Worm (Caenorhabditis elegans) whole organism, L1 larva: ENCODE results near the gene aagr-4.
A peak's percentile ranks its signal among the peaks of the same experiment; 100 is the strongest.

Experiments
- C04F5.9 ChIP-seq: sonication (generic microtip); optimal IDR thresholded peaks from 2 replicates; lab custom pipeline; 2016; ENCODE audit warnings: missing genetic modification characterization, missing compliant biosample characterization
- C16A3.4 ChIP-seq: fragments of 150-350 bp; optimal IDR thresholded peaks from 2 replicates; lab custom pipeline; 2014; ENCODE audit warnings: missing biosample characterization, missing genetic modification characterization
- F16B12.6 ChIP-seq: fragments of 150-350 bp; optimal IDR thresholded peaks from 2 replicates; lab custom pipeline; 2014; ENCODE audit warnings: missing biosample characterization, missing genetic modification characterization
- blmp-1 ChIP-seq: fragments of 150-350 bp; optimal IDR thresholded peaks from 2 replicates; lab custom pipeline; 2014; ENCODE audit warnings: missing biosample characterization, missing genetic modification characterization
- ceh-8 ChIP-seq: fragments of 200-800 bp; sonication (Bioruptor generic); optimal IDR thresholded peaks from 2 replicates; lab custom pipeline; 2018; ENCODE audit warnings: mild to moderate bottlenecking, missing genetic modification characterization, moderate library complexity, missing compliant biosample characterization
- dpl-1 ChIP-seq, 3 experiments: fragments of 150-350 bp in 2 of 3; sonication (generic microtip) in 1 of 3; optimal IDR thresholded peaks; 2 replicates each; lab custom pipeline; 2014 to 2017; ENCODE audit warnings: missing biosample characterization in 3 of 3, missing genetic modification characterization in 3 of 3, missing genetic modification reagents in 3 of 3
- efl-1 ChIP-seq, 4 experiments: fragments of 150-350 bp; optimal IDR thresholded peaks in 3 of 4; peaks in 1 of 4; 1 replicate in 1 of 4; 2 replicates in 3 of 4; lab custom pipeline; 2014; ENCODE audit warnings: missing biosample characterization in 2 of 4, missing genetic modification characterization in 2 of 4, missing genetic modification reagents in 2 of 4
- elt-2 ChIP-seq: sonication (generic microtip); optimal IDR thresholded peaks from 2 replicates; lab custom pipeline; 2016; ENCODE audit warnings: missing genetic modification characterization, mild to moderate bottlenecking, inconsistent platforms, missing compliant biosample characterization, missing genetic modification reagents
- ets-5 ChIP-seq: fragments of 200-800 bp; sonication (Bioruptor generic); IDR thresholded peaks from 2 replicates; pipeline ENCODE4 v1.3.6; 2022; ENCODE audit warnings: missing genetic modification characterization, missing compliant biosample characterization
- fkh-4 ChIP-seq: sonication (generic microtip); optimal IDR thresholded peaks from 2 replicates; lab custom pipeline; 2016; ENCODE audit warnings: missing compliant biosample characterization, missing genetic modification characterization, borderline replicate concordance
- grh-1 ChIP-seq: fragments of 200-800 bp; sonication (Bioruptor generic); IDR thresholded peaks from 2 replicates; pipeline ENCODE4 v1.3.6; 2022; ENCODE audit warnings: missing genetic modification reagents, missing genetic modification characterization, missing compliant biosample characterization
- hpl-2 ChIP-seq: fragments of 150-350 bp; optimal IDR thresholded peaks from 2 replicates; lab custom pipeline; 2014; ENCODE audit warnings: missing biosample characterization, missing genetic modification reagents, missing genetic modification characterization
- irx-1 ChIP-seq: sonication (generic microtip); optimal IDR thresholded peaks from 2 replicates; lab custom pipeline; 2016; ENCODE audit warnings: missing genetic modification characterization, missing compliant biosample characterization
- jun-1 ChIP-seq: fragments of 150-350 bp; optimal IDR thresholded peaks from 2 replicates; lab custom pipeline; 2014; ENCODE audit warnings: missing biosample characterization, missing genetic modification reagents, missing genetic modification characterization
- lin-14 ChIP-seq: fragments of 200-800 bp; sonication (Bioruptor generic); optimal IDR thresholded peaks from 2 replicates; lab custom pipeline; 2018; ENCODE audit warnings: mild to moderate bottlenecking, missing genetic modification characterization, moderate library complexity, missing compliant biosample characterization
- lin-15B ChIP-seq: fragments of 150-350 bp; sonication (generic microtip); optimal IDR thresholded peaks from 3 replicates; lab custom pipeline; 2014; ENCODE audit warnings: missing biosample characterization, missing genetic modification characterization
- lin-35 ChIP-seq, 2 experiments: fragments of 150-350 bp; optimal IDR thresholded peaks; 2 replicates each; lab custom pipeline; 2014; ENCODE audit warnings: missing biosample characterization in 2 of 2, missing genetic modification characterization in 2 of 2, missing genetic modification reagents in 2 of 2
- lir-3 ChIP-seq: sonication (generic microtip); optimal IDR thresholded peaks from 2 replicates; lab custom pipeline; 2016; ENCODE audit warnings: mild to moderate bottlenecking, missing genetic modification characterization, moderate library complexity, missing compliant biosample characterization; ENCODE audit not compliant: poor library complexity
- lsy-2 ChIP-seq, 2 experiments: fragments of 150-350 bp; optimal IDR thresholded peaks; 2 replicates each; lab custom pipeline; 2014; ENCODE audit warnings: missing biosample characterization in 2 of 2, missing genetic modification characterization in 2 of 2
- mep-1 ChIP-seq: fragments of 150-350 bp; optimal IDR thresholded peaks from 2 replicates; lab custom pipeline; 2014; ENCODE audit warnings: missing biosample characterization, missing genetic modification characterization
- nhr-11 ChIP-seq: fragments of 150-350 bp; optimal IDR thresholded peaks from 2 replicates; lab custom pipeline; 2014; ENCODE audit warnings: missing biosample characterization, missing genetic modification characterization
- nhr-20 ChIP-seq: sonication (generic microtip); optimal IDR thresholded peaks from 2 replicates; lab custom pipeline; 2016; ENCODE audit warnings: mild to moderate bottlenecking, missing genetic modification characterization, missing compliant biosample characterization
- nhr-237 ChIP-seq: fragments of 150-350 bp; optimal IDR thresholded peaks from 2 replicates; lab custom pipeline; 2014; ENCODE audit warnings: missing biosample characterization, missing genetic modification characterization
- nhr-28 ChIP-seq: fragments of 150-350 bp; optimal IDR thresholded peaks from 2 replicates; lab custom pipeline; 2014; ENCODE audit warnings: missing biosample characterization, missing genetic modification characterization
- nhr-85 ChIP-seq: sonication (generic microtip); peaks from one replicate; lab custom pipeline; 2016; ENCODE audit warnings: missing genetic modification characterization, inconsistent platforms, missing compliant biosample characterization
- pag-3 ChIP-seq: sonication (generic microtip); optimal IDR thresholded peaks from 2 replicates; lab custom pipeline; 2017; ENCODE audit warnings: missing genetic modification characterization, mild to moderate bottlenecking, missing compliant biosample characterization, antibody characterized with exemption, borderline replicate concordance; ENCODE audit not compliant: insufficient read depth
- rnt-1 ChIP-seq: sonication (generic microtip); optimal IDR thresholded peaks from 2 replicates; lab custom pipeline; 2016; ENCODE audit warnings: mild to moderate bottlenecking, missing genetic modification characterization, moderate library complexity, missing compliant biosample characterization
- skn-1 ChIP-seq: fragments of 150-350 bp; optimal IDR thresholded peaks from 2 replicates; lab custom pipeline; 2014; ENCODE audit warnings: missing biosample characterization, missing genetic modification characterization
- snu-23 ChIP-seq: sonication (generic microtip); optimal IDR thresholded peaks from 2 replicates; lab custom pipeline; 2016; ENCODE audit warnings: missing genetic modification characterization, missing compliant biosample characterization
- sptf-1 ChIP-seq: fragments of 150-350 bp; optimal IDR thresholded peaks from 2 replicates; lab custom pipeline; 2014; ENCODE audit warnings: missing biosample characterization, missing genetic modification characterization
- unc-30 ChIP-seq: sonication (generic microtip); optimal IDR thresholded peaks from 2 replicates; lab custom pipeline; 2017; ENCODE audit warnings: missing biosample characterization, missing genetic modification characterization
- unc-62 ChIP-seq: fragments of 150-350 bp; optimal IDR thresholded peaks from 2 replicates; lab custom pipeline; 2014; ENCODE audit warnings: missing biosample characterization, missing genetic modification reagents, missing genetic modification characterization
- unc-86 ChIP-seq: sonication (generic microtip); optimal IDR thresholded peaks from 2 replicates; lab custom pipeline; 2016; ENCODE audit warnings: missing genetic modification characterization, missing compliant biosample characterization
- unc-98 ChIP-seq: fragments of 200-800 bp; sonication (Bioruptor generic); IDR thresholded peaks from 2 replicates; pipeline ENCODE4 v1.3.6; 2022; ENCODE audit warnings: missing genetic modification characterization, missing compliant biosample characterization
- xbp-1 ChIP-seq: sonication (generic microtip); optimal IDR thresholded peaks from 2 replicates; lab custom pipeline; 2016; ENCODE audit warnings: missing genetic modification characterization, missing compliant biosample characterization
- zag-1 ChIP-seq: fragments of 150-350 bp; optimal IDR thresholded peaks from 2 replicates; lab custom pipeline; 2014; ENCODE audit warnings: missing biosample characterization, missing genetic modification characterization
- zip-4 ChIP-seq: fragments of 200-800 bp; sonication (Bioruptor generic); optimal IDR thresholded peaks from 2 replicates; lab custom pipeline; 2018; ENCODE audit warnings: mild to moderate bottlenecking, missing genetic modification characterization, moderate library complexity, missing compliant biosample characterization

The aagr-4 gene

DNA sequence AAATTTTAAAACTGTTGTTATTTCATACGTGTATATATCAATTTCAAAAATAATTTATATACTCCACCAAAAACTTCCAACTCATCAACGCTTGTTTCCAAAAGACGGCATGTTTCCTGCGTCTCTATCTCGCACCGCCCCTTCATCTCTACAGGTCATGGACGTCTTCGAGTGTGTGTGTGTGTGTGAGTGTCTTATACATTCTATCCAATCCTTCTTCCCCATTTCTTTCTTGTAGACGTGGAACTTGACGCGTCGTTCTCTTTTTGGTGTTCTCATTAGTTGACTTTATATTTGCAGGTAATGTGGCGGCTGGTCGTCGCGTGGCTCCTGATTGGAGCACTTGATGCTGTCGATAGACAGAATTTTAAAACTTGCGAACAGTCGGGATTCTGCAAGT lies at the start of gene aagr-4:
TSS of gene aagr-4 (plus strand) at position 301 of the 400 bp plus-strand sequence.
- TF ChIP-seq nhr-85 (tag; lab: Kevin White, UChicago) = peak; percentile 18
- peak; percentile 44 for TF ChIP-seq blmp-1 (tag; lab: Kevin White, UChicago)
- TF ChIP-seq lin-14 = no peak

ce11 chrX:421407-421784 lies 39.1 kb upstream of the aagr-4 start, which contains the start of gene col-19:
TSS of gene col-19 (plus strand) at chrX:421707.
- no peak for TF ChIP-seq sptf-1 (tag; lab: Kevin White, UChicago)
- TF ChIP-seq dpl-1 (GFP tag; optimal IDR thresholded peaks at IDR 0.05; lab: Kevin White, UChicago) = no peak
- TF ChIP-seq lir-3 (tag; lab: Kevin White, UChicago) = no peak
- TF ChIP-seq unc-30 (tag; lab: Kevin White, UChicago) = no peak
- TF ChIP-seq xbp-1 (tag; lab: Kevin White, UChicago) = no peak
- TF ChIP-seq nhr-28 (tag; lab: Kevin White, UChicago) = no peak
- no peak for TF ChIP-seq C04F5.9 (tag; lab: Kevin White, UChicago)
- no peak for TF ChIP-seq hpl-2 (GFP tag; lab: Kevin White, UChicago)
- TF ChIP-seq efl-1 (optimal IDR thresholded peaks at IDR 0.05; lab: Kevin White, UChicago) = no peak
- no peak for TF ChIP-seq efl-1 (GFP tag; optimal IDR thresholded peaks at IDR 0.05 in 1 of 2; lab: Kevin White, UChicago)
- TF ChIP-seq jun-1 (tag; lab: Kevin White, UChicago) = no peak
- no peak for TF ChIP-seq rnt-1 (tag; lab: Kevin White, UChicago)
- no peak for TF ChIP-seq snu-23 (GFP tag; lab: Kevin White, UChicago)
- TF ChIP-seq C16A3.4 = no peak
- no peak for TF ChIP-seq nhr-85 (tag; lab: Kevin White, UChicago)
- no peak for TF ChIP-seq nhr-237 (tag; lab: Kevin White, UChicago)

DNA sequence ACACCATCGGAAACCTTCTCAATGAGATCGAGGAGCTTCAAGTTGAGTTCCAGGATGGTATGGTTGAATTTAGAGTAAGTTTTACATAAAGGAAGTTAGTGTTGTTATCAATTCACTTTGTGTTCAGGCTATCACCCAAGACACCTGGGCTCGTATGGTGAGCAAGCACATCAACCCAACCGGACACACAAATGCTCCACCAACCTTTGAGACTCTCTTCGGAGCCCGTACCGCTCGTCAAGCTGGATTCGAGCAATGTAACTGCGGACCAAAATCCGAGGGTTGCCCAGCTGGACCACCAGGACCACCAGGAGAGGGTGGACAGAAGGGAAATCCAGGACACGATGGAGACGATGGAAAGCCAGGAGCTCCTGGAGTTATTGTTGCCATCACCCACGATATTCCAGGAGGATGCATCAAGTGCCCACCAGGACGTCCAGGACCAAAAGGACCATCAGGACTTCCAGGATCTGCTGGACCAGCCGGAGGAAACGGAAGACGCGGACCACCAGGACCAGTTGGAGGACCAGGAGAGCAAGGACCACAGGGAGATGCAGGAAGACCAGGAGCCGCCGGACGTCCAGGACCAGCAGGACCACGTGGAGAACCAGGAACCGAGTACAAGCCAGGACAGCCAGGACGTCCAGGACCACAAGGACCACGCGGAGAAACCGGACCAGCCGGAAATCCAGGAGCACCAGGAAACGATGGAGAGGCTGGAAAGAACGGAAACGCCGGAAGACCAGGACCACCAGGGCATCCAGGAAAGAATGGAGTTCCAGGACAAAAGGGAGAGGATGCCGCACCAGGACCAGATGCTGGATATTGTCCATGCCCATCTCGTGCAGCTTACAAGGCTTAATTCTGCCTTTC lies 38.4 kb upstream of the aagr-4 start:
- TF ChIP-seq nhr-20 (tag; lab: Kevin White, UChicago) = no peak
- no peak for TF ChIP-seq zag-1 (tag; lab: Kevin White, UChicago)
- TF ChIP-seq skn-1 (tag; lab: Kevin White, UChicago) = no peak
- no peak for TF ChIP-seq rnt-1 (tag; lab: Kevin White, UChicago)
- no peak for TF ChIP-seq F16B12.6 (tag; lab: Kevin White, UChicago)
- no peak for TF ChIP-seq hpl-2 (GFP tag; lab: Kevin White, UChicago)
- TF ChIP-seq ceh-8 = no peak
- TF ChIP-seq lin-35 (GFP tag; optimal IDR thresholded peaks at IDR 0.05; lab: Kevin White, UChicago) = no peak
- TF ChIP-seq unc-98 (GFP tag; lab: Robert Waterston, UW) = no peak
- no peak for TF ChIP-seq pag-3 (tag; lab: Kevin White, UChicago)
- TF ChIP-seq, all 84 proteins: peak for 0

DNA sequence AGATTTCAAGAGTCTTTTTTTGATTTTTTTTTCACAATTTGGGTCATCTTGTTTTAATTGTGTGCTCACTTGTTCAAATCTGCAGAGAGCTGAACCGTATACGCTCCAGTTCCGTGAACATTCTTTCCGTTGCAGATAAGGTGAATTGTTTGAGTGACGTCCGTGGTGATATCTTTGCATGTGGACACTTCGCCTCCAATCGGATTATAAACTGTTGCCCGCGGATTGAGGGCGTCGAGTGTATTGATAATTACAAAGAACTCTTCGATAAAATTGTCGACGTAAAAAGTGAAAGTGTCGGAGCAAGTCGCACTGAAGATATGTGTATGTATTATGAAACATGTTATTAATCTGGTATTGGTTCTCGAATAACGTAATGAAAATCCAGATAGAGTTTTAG lies 36.7 kb upstream of the aagr-4 start:
- TF ChIP-seq skn-1 (tag; lab: Kevin White, UChicago) (no peak), elt-2 (tag; lab: Kevin White, UChicago) (peak; percentile 57), mep-1 (tag; lab: Kevin White, UChicago) (no peak)

- no peak for TF ChIP-seq fkh-4 (tag; lab: Kevin White, UChicago)
- no peak for TF ChIP-seq unc-86 (tag; lab: Kevin White, UChicago)
- no peak for TF ChIP-seq ets-5
- no peak for TF ChIP-seq jun-1 (tag; lab: Kevin White, UChicago)
- TF ChIP-seq grh-1 = no peak
- no peak for TF ChIP-seq unc-62 (GFP tag; lab: Kevin White, UChicago)
- no peak for TF ChIP-seq F16B12.6 (tag; lab: Kevin White, UChicago)
- TF ChIP-seq nhr-11 (tag; lab: Kevin White, UChicago) = no peak
- TF ChIP-seq nhr-85 (tag; lab: Kevin White, UChicago) = no peak
- no peak for TF ChIP-seq zip-4 (GFP tag; lab: Kevin White, UChicago)
- no peak for TF ChIP-seq lin-15B (tag; lab: Kevin White, UChicago)
- TF ChIP-seq lsy-2 (tag; optimal IDR thresholded peaks at IDR 0.05; lab: Kevin White, UChicago) = no peak
- TF ChIP-seq irx-1 (tag; lab: Kevin White, UChicago) = no peak
These were observed 34.9 kb upstream of the aagr-4 start, which contains the start of gene ZK1193.2 for ce11 chrX:425535-425934. TSS of gene ZK1193.2 (minus strand) at chrX:425635.
